Fruit fly (Drosophila melanogaster): ENCODE data around the gene CCT6.

The CCT6 gene

dm6 chrX:15712409-15712808, 34.0 kb upstream of the CCT6 start, which contains the start of gene HUWE1 (continued):
- TF ChIP-seq CG10321 (GFP tag; IDR thresholded peaks at IDR 0.05) (no peak), HLH4C (GFP tag; IDR thresholded peaks at IDR 0.05; ENCODE audit: partially characterized antibody) (peak; percentile 71), CG6689 (GFP tag; IDR thresholded peaks at IDR 0.05) (no peak), NC2β (GFP tag; optimal IDR thresholded peaks at IDR 0.05) (no peak), stwl (tag; optimal IDR thresholded peaks at IDR 0.05) (peak; percentile 87), CG7357 (GFP tag; IDR thresholded peaks at IDR 0.05) (no peak), Sry-δ (GFP tag; optimal IDR thresholded peaks at IDR 0.05) (peak; percentile 85), Dip2 (GFP tag; IDR thresholded peaks at IDR 0.05) (no peak), BtbVII (GFP tag; optimal IDR thresholded peaks at IDR 0.05) (no peak), so (GFP tag; IDR thresholded peaks at IDR 0.05) (no peak), CG1792 (GFP tag; optimal IDR thresholded peaks at IDR 0.05) (no peak), Xbp1 (GFP tag; optimal IDR thresholded peaks at IDR 0.05) (no peak), maf-S (GFP tag; optimal IDR thresholded peaks at IDR 0.05) (no peak), CG3847 (GFP tag; IDR thresholded peaks at IDR 0.05) (peak; percentile 59), vnd (GFP tag; IDR thresholded peaks at IDR 0.05; ENCODE audit: partially characterized antibody) (peak; percentile 67), bcd (GFP tag; optimal IDR thresholded peaks at IDR 0.05) (no peak), Neu2 (GFP tag; optimal IDR thresholded peaks at IDR 0.05; ENCODE audit: borderline replicate concordance) (peak; percentile 77), CG9876 (GFP tag; optimal IDR thresholded peaks at IDR 0.05) (no peak), CG17912 (GFP tag; optimal IDR thresholded peaks at IDR 0.05) (peak; percentile 17), CG17802 (tag; optimal IDR thresholded peaks at IDR 0.05) (no peak), Mrtf (GFP tag; IDR thresholded peaks at IDR 0.05) (no peak), eyg (GFP tag; optimal IDR thresholded peaks at IDR 0.05) (no peak), unpg (GFP tag; optimal IDR thresholded peaks at IDR 0.05) (no peak), yki (optimal IDR thresholded peaks at IDR 0.05) (no peak), zfh1 (GFP tag; IDR thresholded peaks at IDR 0.05) (no peak), CG8388 (GFP tag; optimal IDR thresholded peaks at IDR 0.05) (no peak), CG32772 (GFP tag; IDR thresholded peaks at IDR 0.05) (no peak), bowl (GFP tag; IDR thresholded peaks at IDR 0.05) (no peak), Camta (GFP tag; optimal IDR thresholded peaks at IDR 0.05) (no peak), Dll (GFP tag; IDR thresholded peaks at IDR 0.05; ENCODE audit: partially characterized antibody) (peak; percentile 83), twi (tag; optimal IDR thresholded peaks at IDR 0.05) (no peak), YL-1 (GFP tag; optimal IDR thresholded peaks at IDR 0.05) (peak; percentile 17), caup (GFP tag; optimal IDR thresholded peaks at IDR 0.05; ENCODE audit: severe bottlenecking) (no peak), bsh (GFP tag; optimal IDR thresholded peaks at IDR 0.05) (no peak), dan (GFP tag; IDR thresholded peaks at IDR 0.05) (no peak), CG18262 (tag; optimal IDR thresholded peaks at IDR 0.05) (no peak), CG32532 (GFP tag; IDR thresholded peaks at IDR 0.05) (no peak), Adf1 (GFP tag; IDR thresholded peaks at IDR 0.05) (no peak), CG7745 (tag; optimal IDR thresholded peaks at IDR 0.05) (no peak), E2f2 (GFP tag; IDR thresholded peaks at IDR 0.05) (peak; percentile 72), CG10979 (tag; optimal IDR thresholded peaks at IDR 0.05) (no peak), CG4360 (GFP tag; IDR thresholded peaks at IDR 0.05) (peak; percentile 45; the same call in 1 of the 2 replicates), gem (tag; optimal IDR thresholded peaks at IDR 0.05) (no peak), C15 (GFP tag; IDR thresholded peaks at IDR 0.05) (no peak), ato (GFP tag; IDR thresholded peaks at IDR 0.05; ENCODE audit: partially characterized antibody) (peak; percentile 61; the same call in 1 of the 2 replicates), Blimp-1 (GFP tag; optimal IDR thresholded peaks at IDR 0.05) (no peak), CG6854 (GFP tag; optimal IDR thresholded peaks at IDR 0.05) (no peak), CG31441 (GFP tag; IDR thresholded peaks at IDR 0.05) (no peak), esg (GFP tag; conservative IDR thresholded peaks at IDR 0.05) (no peak), ac (GFP tag; optimal IDR thresholded peaks at IDR 0.05) (no peak), Nf-YB (GFP tag; optimal IDR thresholded peaks at IDR 0.05) (no peak), CG15514 (GFP tag; optimal IDR thresholded peaks at IDR 0.05) (peak; percentile 70)

All from whole organism, embryonic.